Fruit fly (Drosophila melanogaster): ENCODE results near the gene CG4770.

Gene CG4770

dm6 chr3R:19918207-19918606, at the start of gene CG4770:
Gene CG4770, plus strand, starts transcription at chr3R:19918507.
- TF ChIP-seq Eip93F (GFP tag; optimal IDR thresholded peaks at IDR 0.05) (no peak), Smox (GFP tag; optimal IDR thresholded peaks at IDR 0.05) (no peak), CG11762 (GFP tag; optimal IDR thresholded peaks at IDR 0.05; ENCODE audit: insufficient read depth) (no peak), Eip78C (GFP tag) (no peak), fd85E (GFP tag; optimal IDR thresholded peaks at IDR 0.05) (no peak), CG8119 (GFP tag; IDR thresholded peaks at IDR 0.05) (0 out of 3 replicates have a peak, but pooled peaks have one; percentile 25), svp (GFP tag) (no peak), Ets96B (tag; optimal IDR thresholded peaks at IDR 0.05) (no peak), Sox102F (GFP tag; optimal IDR thresholded peaks at IDR 0.05) (no peak), CG6792 (GFP tag; optimal IDR thresholded peaks at IDR 0.05) (no peak), CG9139 (GFP tag; optimal IDR thresholded peaks at IDR 0.05) (no peak), CG16779 (tag; optimal IDR thresholded peaks at IDR 0.05) (no peak), eg (GFP tag; IDR thresholded peaks at IDR 0.05) (0 out of 3 replicates have a peak, but pooled peaks have one; percentile 9), dsx (GFP tag; optimal IDR thresholded peaks at IDR 0.05; ENCODE audit: poor library complexity, severe bottlenecking) (no peak), CG6276 (GFP tag; optimal IDR thresholded peaks at IDR 0.05) (peak; percentile 3), Lpt (GFP tag; optimal IDR thresholded peaks at IDR 0.05) (no peak), CG3032 (tag; optimal IDR thresholded peaks at IDR 0.05) (no peak), Sox14 (GFP tag; optimal IDR thresholded peaks at IDR 0.05) (no peak)

dm6 chr3R:19873102-19873737, 45.1 kb upstream of the CG4770 start:
- no peak for TF ChIP-seq Eip75B (GFP tag; optimal IDR thresholded peaks at IDR 0.05)
- no peak for TF ChIP-seq CG6808 (GFP tag; optimal IDR thresholded peaks at IDR 0.05)

- TF ChIP-seq CG6808 (GFP tag; optimal IDR thresholded peaks at IDR 0.05) = peak; percentile 33
- TF ChIP-seq CG3919 (GFP tag; optimal IDR thresholded peaks at IDR 0.05) = peak; percentile 45
- TF ChIP-seq CG11294 (GFP tag; IDR thresholded peaks at IDR 0.05) = no peak
- peak; percentile 36 for TF ChIP-seq Hr39 (GFP tag; optimal IDR thresholded peaks at IDR 0.05)
- TF ChIP-seq CG7368 (GFP tag; optimal IDR thresholded peaks at IDR 0.05) = no peak
- TF ChIP-seq fd85E (GFP tag; optimal IDR thresholded peaks at IDR 0.05) = no peak
- TF ChIP-seq acj6 (GFP tag; optimal IDR thresholded peaks at IDR 0.05) = peak; percentile 26
- TF ChIP-seq Sox102F (GFP tag; optimal IDR thresholded peaks at IDR 0.05) = peak; percentile 11
- TF ChIP-seq CG3032 (tag; optimal IDR thresholded peaks at IDR 0.05) = peak; percentile 31
- TF ChIP-seq CG15336 (GFP tag; IDR thresholded peaks at IDR 0.05) = peak; percentile 37; the same call in 1 of the 2 replicates
- peak; percentile 41; the same call in 1 of the 3 replicates for TF ChIP-seq CG8119 (GFP tag; IDR thresholded peaks at IDR 0.05)
- no peak for TF ChIP-seq CG32006 (GFP tag; optimal IDR thresholded peaks at IDR 0.05)
- TF ChIP-seq Eip78C (GFP tag) = peak; percentile 72
- TF ChIP-seq CG6854 (GFP tag; optimal IDR thresholded peaks at IDR 0.05) = peak; percentile 66
- no peak for TF ChIP-seq CG11902 (GFP tag; optimal IDR thresholded peaks at IDR 0.05)
- TF ChIP-seq spab (GFP tag; optimal IDR thresholded peaks at IDR 0.05) = no peak
- TF ChIP-seq CG6276 (GFP tag; optimal IDR thresholded peaks at IDR 0.05) = peak; percentile 18
- peak; percentile 27 for TF ChIP-seq CG6792 (GFP tag; optimal IDR thresholded peaks at IDR 0.05)
- no peak for TF ChIP-seq Eip93F (GFP tag; optimal IDR thresholded peaks at IDR 0.05)
- TF ChIP-seq CG31627 (GFP tag; optimal IDR thresholded peaks at IDR 0.05) = peak; percentile 13
- peak; percentile 20 for TF ChIP-seq CG16779 (tag; optimal IDR thresholded peaks at IDR 0.05)
- TF ChIP-seq dsx (GFP tag; optimal IDR thresholded peaks at IDR 0.05; ENCODE audit: poor library complexity, severe bottlenecking) = peak; percentile 58
- TF ChIP-seq OdsH (GFP tag; optimal IDR thresholded peaks at IDR 0.05) = peak; percentile 53
- TF ChIP-seq achi (GFP tag; optimal IDR thresholded peaks at IDR 0.05) = peak; percentile 82
- no peak for TF ChIP-seq Ets21C (GFP tag; optimal IDR thresholded peaks at IDR 0.05)
- TF ChIP-seq CG10669 (GFP tag; optimal IDR thresholded peaks at IDR 0.05) = peak; percentile 35
- peak; percentile 87 for TF ChIP-seq fkh (GFP tag; optimal IDR thresholded peaks at IDR 0.05)
- TF ChIP-seq lz (GFP tag; optimal IDR thresholded peaks at IDR 0.05) = peak; percentile 23
- no peak for TF ChIP-seq dac (GFP tag; optimal IDR thresholded peaks at IDR 0.05)
- TF ChIP-seq Met (GFP tag; optimal IDR thresholded peaks at IDR 0.05) = peak; percentile 6
- no peak for TF ChIP-seq Lpt (GFP tag; optimal IDR thresholded peaks at IDR 0.05)
- TF ChIP-seq esn (GFP tag; optimal IDR thresholded peaks at IDR 0.05) = peak; percentile 43
- no peak for TF ChIP-seq CG4318 (GFP tag; optimal IDR thresholded peaks at IDR 0.05)
- TF ChIP-seq CG8319 (GFP tag; optimal IDR thresholded peaks at IDR 0.05) = peak; percentile 1
- TF ChIP-seq Sox14 (GFP tag; optimal IDR thresholded peaks at IDR 0.05) = peak; percentile 58
- no peak for TF ChIP-seq CG11762 (GFP tag; optimal IDR thresholded peaks at IDR 0.05; ENCODE audit: insufficient read depth)
- peak; percentile 48; the same call in 2 of the 3 replicates for TF ChIP-seq eg (GFP tag; IDR thresholded peaks at IDR 0.05)
- TF ChIP-seq vri (GFP tag; optimal IDR thresholded peaks at IDR 0.05) = peak; percentile 23
Observed at dm6 chr3R:19875118-19875887, 43.0 kb upstream of the CG4770 start, which contains the start of gene Mrp5. Gene Mrp5, minus strand, starts transcription at chr3R:19875678.
